Worm (Caenorhabditis elegans): ENCODE results near the gene F38C2.7.

Gene F38C2.7

DNA sequence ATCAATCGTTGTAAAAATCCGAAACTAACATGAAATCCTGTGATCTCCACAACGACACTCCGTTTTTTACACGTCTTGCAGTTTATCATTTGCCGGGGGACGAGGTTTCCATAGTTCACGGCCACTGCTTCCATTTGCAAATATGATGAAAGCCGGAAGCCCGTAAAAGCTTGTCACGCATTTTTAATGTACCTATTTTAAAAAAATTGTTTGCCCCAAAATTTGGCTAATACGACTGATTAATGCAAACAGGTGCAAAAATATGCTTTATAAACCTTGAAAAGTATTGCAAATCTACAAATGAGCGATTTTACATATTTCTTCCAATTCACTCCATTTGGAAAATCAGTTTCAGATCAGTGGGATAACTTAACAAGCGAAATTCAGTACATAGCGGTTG, 43.7 kb upstream of the F38C2.7 start, which contains the start of gene srz-61:
srz-61 (plus strand) TSS at position 301 of the 400 bp plus-strand sequence.
- TF ChIP-seq D1046.2 (GFP tag; IDR thresholded peaks at IDR 0.05) (no peak), ces-1 (GFP tag; optimal IDR thresholded peaks at IDR 0.05) (no peak), F26F4.8 (GFP tag; conservative IDR thresholded peaks at IDR 0.05) (no peak), gei-8 (GFP tag; optimal IDR thresholded peaks at IDR 0.05) (no peak), snpc-1.2 (GFP tag; IDR thresholded peaks at IDR 0.05) (no peak), ceh-28 (tag; optimal IDR thresholded peaks at IDR 0.05) (no peak), lin-39 (tag; optimal IDR thresholded peaks at IDR 0.05) (no peak), mxl-2 (GFP tag; conservative IDR thresholded peaks at IDR 0.05) (no peak), ceh-32 (tag; optimal IDR thresholded peaks at IDR 0.05; ENCODE audit: poor library complexity) (no peak), snpc-4 (tag; optimal IDR thresholded peaks at IDR 0.05) (no peak), pha-4 (GFP tag; IDR thresholded peaks at IDR 0.05) (no peak), pha-4 (tag; optimal IDR thresholded peaks at IDR 0.05) (no peak), lin-15B (tag; optimal IDR thresholded peaks at IDR 0.05) (no peak), zfp-2 (tag; optimal IDR thresholded peaks at IDR 0.05) (no peak)

DNA sequence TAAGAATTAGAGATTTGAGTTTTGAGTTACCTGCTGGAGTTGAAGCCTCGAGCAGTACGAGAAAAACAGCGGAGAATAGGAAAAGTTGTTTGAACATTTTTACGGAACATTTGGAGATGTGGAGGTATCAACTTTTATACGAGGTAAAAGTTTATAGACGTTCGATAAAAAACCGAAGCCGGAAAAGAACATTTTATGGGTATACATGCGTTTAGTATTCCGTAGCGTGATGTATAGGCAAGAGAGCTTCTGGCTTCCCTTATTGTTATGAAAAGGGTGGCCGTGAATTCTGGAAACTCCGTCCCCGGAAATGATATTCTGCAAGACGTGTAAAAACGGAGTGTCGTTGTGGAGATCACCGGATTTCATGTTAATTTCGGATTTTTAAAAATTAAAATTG, 43.2 kb upstream of the F38C2.7 start, which contains the start of gene K03D3.5:
K03D3.5 (minus strand) TSS at position 101 of the 400 bp plus-strand sequence.
- TF ChIP-seq nhr-76 (tag; optimal IDR thresholded peaks at IDR 0.05) (no peak), egl-27 (tag; optimal IDR thresholded peaks at IDR 0.05) (no peak), F26F4.8 (GFP tag; conservative IDR thresholded peaks at IDR 0.05) (no peak)

DNA sequence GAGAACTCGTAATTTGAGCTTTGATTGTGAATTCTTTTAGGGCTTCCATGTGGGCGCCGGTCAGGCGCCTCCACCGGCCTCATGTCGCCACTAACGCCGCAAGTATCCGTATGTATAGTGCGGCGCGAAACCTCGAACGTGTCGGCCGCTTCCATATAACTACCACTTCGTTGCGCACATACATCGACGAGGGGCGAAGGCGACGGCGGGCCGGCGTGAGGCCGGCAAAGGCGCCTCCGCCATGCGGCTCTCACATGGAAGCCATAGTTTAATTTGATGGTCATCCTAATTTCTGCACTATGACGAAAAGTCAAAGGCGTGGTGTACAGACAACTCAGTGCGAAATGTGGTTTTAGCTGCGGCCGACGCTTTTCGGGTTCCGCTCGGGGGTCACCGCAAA, 32.9 kb upstream of the F38C2.7 start:
- peak; percentile 60; the same call in 1 of the 2 replicates for TF ChIP-seq egl-43 (GFP tag; IDR thresholded peaks at IDR 0.05)
- TF ChIP-seq dve-1 (tag; optimal IDR thresholded peaks at IDR 0.05; ENCODE audit: insufficient read depth), result no peak
- TF ChIP-seq dmd-6 (GFP tag; IDR thresholded peaks at IDR 0.05), result no peak
- TF ChIP-seq F44E2.7 (GFP tag; IDR thresholded peaks at IDR 0.05), result no peak
- no peak for TF ChIP-seq unc-39 (tag; optimal IDR thresholded peaks at IDR 0.05)
- TF ChIP-seq nhr-6 (tag; optimal IDR thresholded peaks at IDR 0.05), result no peak
- no peak for TF ChIP-seq ces-1 (GFP tag; optimal IDR thresholded peaks at IDR 0.05)
- TF ChIP-seq ztf-11 (tag; optimal IDR thresholded peaks at IDR 0.05), result no peak
- no peak for TF ChIP-seq rbr-2 (tag; optimal IDR thresholded peaks at IDR 0.05)
- no peak for TF ChIP-seq sdz-12 (GFP tag; optimal IDR thresholded peaks at IDR 0.05)
- TF ChIP-seq unc-130 (GFP tag; optimal IDR thresholded peaks at IDR 0.05), result no peak
- TF ChIP-seq dmd-9 (GFP tag; IDR thresholded peaks at IDR 0.05), result 0 out of 2 replicates have a peak, but pooled peaks have one; percentile 25
- no peak for TF ChIP-seq gei-8 (GFP tag; optimal IDR thresholded peaks at IDR 0.05)
- peak; percentile 75 for TF ChIP-seq set-16 (GFP tag; IDR thresholded peaks at IDR 0.05)
- TF ChIP-seq ceh-32 (tag; optimal IDR thresholded peaks at IDR 0.05; ENCODE audit: poor library complexity), result no peak
- TF ChIP-seq Y5F2A.4 (GFP tag; optimal IDR thresholded peaks at IDR 0.05), result no peak
- no peak for TF ChIP-seq zip-11 (GFP tag; IDR thresholded peaks at IDR 0.05)
- TF ChIP-seq lin-1 (GFP tag; IDR thresholded peaks at IDR 0.05), result no peak
- TF ChIP-seq daf-12 (tag; optimal IDR thresholded peaks at IDR 0.05), result no peak
- TF ChIP-seq snpc-1.2 (GFP tag; IDR thresholded peaks at IDR 0.05), result peak; percentile 85
- TF ChIP-seq mdl-1 (tag; optimal IDR thresholded peaks at IDR 0.05), result no peak
- no peak for TF ChIP-seq lir-3 (tag; optimal IDR thresholded peaks at IDR 0.05)
- no peak for TF ChIP-seq nhr-48 (tag; optimal IDR thresholded peaks at IDR 0.05)
- no peak for TF ChIP-seq snpc-4 (tag; optimal IDR thresholded peaks at IDR 0.05)
- no peak for TF ChIP-seq ZK546.5 (tag; optimal IDR thresholded peaks at IDR 0.05)
- TF ChIP-seq nhr-42 (GFP tag; IDR thresholded peaks at IDR 0.05), result no peak
- no peak for TF ChIP-seq nhr-25 (tag; optimal IDR thresholded peaks at IDR 0.05; ENCODE audit: borderline replicate concordance, insufficient read depth)
- TF ChIP-seq D1046.2 (GFP tag; IDR thresholded peaks at IDR 0.05), result 0 out of 2 replicates have a peak, but pooled peaks have one; percentile 36
- TF ChIP-seq ama-1 (optimal IDR thresholded peaks at IDR 0.05), result no peak
- no peak for TF ChIP-seq F49E8.2 (tag; optimal IDR thresholded peaks at IDR 0.05; ENCODE audit: borderline replicate concordance)
- TF ChIP-seq ceh-82 (tag; optimal IDR thresholded peaks at IDR 0.05), result no peak
- TF ChIP-seq nhr-11 (tag; optimal IDR thresholded peaks at IDR 0.05), result no peak
- TF ChIP-seq mxl-3 (GFP tag; optimal IDR thresholded peaks at IDR 0.05), result no peak
- TF ChIP-seq ztf-7 (tag; optimal IDR thresholded peaks at IDR 0.05), result no peak
- TF ChIP-seq nhr-28 (tag; optimal IDR thresholded peaks at IDR 0.05), result no peak
- no peak for TF ChIP-seq lsy-2 (tag; optimal IDR thresholded peaks at IDR 0.05)
- TF ChIP-seq tag-97 (GFP tag; IDR thresholded peaks at IDR 0.05), result no peak
